Fruit fly (Drosophila melanogaster) whole organism, embryonic: Measurements from ENCODE around the gene fig.
A peak's percentile ranks its signal among the peaks of the same experiment; 100 is the strongest.

Experiments used
- Aef1 ChIP-seq: fragments of 200-800 bp; sonication (Bioruptor generic); IDR thresholded peaks from 3 replicates; pipeline ENCODE4 v1.3.6; 2022; ENCODE audit warnings: missing biosample characterization, missing genetic modification characterization
- Antp ChIP-seq: fragments of 200-800 bp; sonication (Bioruptor generic); optimal IDR thresholded peaks from 3 replicates; lab custom pipeline; 2016; ENCODE audit warnings: missing biosample characterization, missing genetic modification characterization
- CG10274 ChIP-seq: fragments of 200-800 bp; sonication (Bioruptor generic); optimal IDR thresholded peaks from 3 replicates; lab custom pipeline; 2017; ENCODE audit warnings: missing biosample characterization, mild to moderate bottlenecking, missing genetic modification characterization
- CG10366 ChIP-seq: fragments of 200-800 bp; sonication (Bioruptor generic); IDR thresholded peaks from 2 replicates; pipeline ENCODE4 v1.3.6; 2022; ENCODE audit warnings: missing biosample characterization, missing genetic modification characterization
- CG11093 ChIP-seq: fragments of 200-800 bp; sonication (Bioruptor generic); IDR thresholded peaks from 3 replicates; pipeline ENCODE4 v1.3.6; 2022; ENCODE audit warnings: missing biosample characterization, missing genetic modification characterization
- CG11696 ChIP-seq: fragments of 200-800 bp; sonication (Bioruptor generic); IDR thresholded peaks from 2 replicates; pipeline ENCODE4 v1.3.6; 2022; ENCODE audit warnings: missing biosample characterization, missing genetic modification characterization
- CG12071 ChIP-seq: fragments of 200-800 bp; sonication (Bioruptor generic); optimal IDR thresholded peaks from 3 replicates; lab custom pipeline; 2018; ENCODE audit warnings: missing biosample characterization, mild to moderate bottlenecking, missing genetic modification characterization
- CG13775 ChIP-seq: fragments of 200-800 bp; sonication (Bioruptor generic); optimal IDR thresholded peaks from 3 replicates; lab custom pipeline; 2017; ENCODE audit warnings: missing biosample characterization, mild to moderate bottlenecking, missing genetic modification characterization
- CG14667 ChIP-seq: fragments of 200-800 bp; sonication (Bioruptor generic); IDR thresholded peaks from 2 replicates; pipeline ENCODE4 v1.3.6; 2022; ENCODE audit warnings: missing biosample characterization, missing genetic modification characterization
- CG18262 ChIP-seq: fragments of 200-800 bp; optimal IDR thresholded peaks from 3 replicates; lab custom pipeline; 2019; ENCODE audit warnings: missing biosample characterization, mild to moderate bottlenecking, missing genetic modification characterization, moderate library complexity
- CG2199 ChIP-seq: fragments of 200-800 bp; sonication (Bioruptor generic); IDR thresholded peaks from 3 replicates; pipeline ENCODE4 v1.3.6; 2022; ENCODE audit warnings: missing biosample characterization, missing genetic modification characterization
- CG30020 ChIP-seq: fragments of 200-800 bp; optimal IDR thresholded peaks from 2 replicates; lab custom pipeline; 2019; ENCODE audit warnings: missing biosample characterization, mild to moderate bottlenecking, missing genetic modification characterization, moderate library complexity
- CG32532 ChIP-seq: fragments of 200-800 bp; sonication (Bioruptor generic); IDR thresholded peaks from 2 replicates; pipeline ENCODE4 v1.3.6; 2022; ENCODE audit warnings: missing biosample characterization, missing genetic modification characterization
- CG34224 ChIP-seq: fragments of 200-800 bp; sonication (Bioruptor generic); IDR thresholded peaks from 3 replicates; pipeline ENCODE4 v1.3.6; 2022; ENCODE audit warnings: missing biosample characterization, missing genetic modification characterization; ENCODE audit not compliant: partially characterized antibody
- CG3995 ChIP-seq: fragments of 200-800 bp; sonication (Bioruptor generic); optimal IDR thresholded peaks from 3 replicates; lab custom pipeline; 2016; ENCODE audit warnings: missing biosample characterization, missing genetic modification characterization
- CG9215 ChIP-seq: fragments of 200-800 bp; sonication (Bioruptor generic); IDR thresholded peaks from 2 replicates; pipeline ENCODE4 v1.3.6; 2022; ENCODE audit warnings: missing biosample characterization, missing genetic modification characterization
- CG9727 ChIP-seq: fragments of 200-800 bp; sonication (Bioruptor generic); optimal IDR thresholded peaks from 3 replicates; lab custom pipeline; 2017; ENCODE audit warnings: missing biosample characterization, mild to moderate bottlenecking, missing genetic modification characterization
- CG9932 ChIP-seq: fragments of 200-800 bp; sonication (Bioruptor generic); IDR thresholded peaks from 2 replicates; pipeline ENCODE4 v1.3.6; 2022; ENCODE audit warnings: missing biosample characterization, missing genetic modification characterization
- CHES-1-like ChIP-seq: fragments of 200-800 bp; sonication (Bioruptor generic); optimal IDR thresholded peaks from 2 replicates; lab custom pipeline; 2016; ENCODE audit warnings: missing biosample characterization, missing genetic modification characterization
- Ets97D ChIP-seq: fragments of 200-800 bp; sonication (Bioruptor generic); optimal IDR thresholded peaks from 3 replicates; lab custom pipeline; 2016; ENCODE audit warnings: missing biosample characterization, missing genetic modification characterization
- Fer3 ChIP-seq: fragments of 200-800 bp; sonication (Bioruptor generic); optimal IDR thresholded peaks from 2 replicates; lab custom pipeline; 2018; ENCODE audit warnings: missing biosample characterization, mild to moderate bottlenecking, missing genetic modification characterization, moderate library complexity
- H15 ChIP-seq: fragments of 200-800 bp; sonication (Bioruptor generic); IDR thresholded peaks from 3 replicates; pipeline ENCODE4 v1.3.6; 2022; ENCODE audit warnings: missing biosample characterization, missing genetic modification characterization
- H2.0 ChIP-seq: fragments of 200-800 bp; sonication (Bioruptor generic); IDR thresholded peaks from 2 replicates; pipeline ENCODE4 v1.3.6; 2022; ENCODE audit warnings: missing biosample characterization, missing genetic modification characterization
- Hand ChIP-seq: fragments of 200-800 bp; sonication (Bioruptor generic); optimal IDR thresholded peaks from 2 replicates; lab custom pipeline; 2017; ENCODE audit warnings: mild to moderate bottlenecking, missing biosample characterization, missing genetic modification reagents, missing genetic modification characterization
- Hsf ChIP-seq: fragments of 200-800 bp; sonication (Bioruptor generic); optimal IDR thresholded peaks from 3 replicates; lab custom pipeline; 2016; ENCODE audit warnings: missing biosample characterization, missing genetic modification characterization
- Max ChIP-seq: fragments of 200-800 bp; sonication (Bioruptor generic); optimal IDR thresholded peaks from 2 replicates; lab custom pipeline; 2016; ENCODE audit warnings: missing biosample characterization, mild to moderate bottlenecking, missing genetic modification characterization
- Meics ChIP-seq: fragments of 200-800 bp; sonication (Bioruptor generic); optimal IDR thresholded peaks from 2 replicates; lab custom pipeline; 2017; ENCODE audit warnings: missing biosample characterization, mild to moderate bottlenecking, missing genetic modification characterization
- Ravus ChIP-seq: fragments of 200-800 bp; sonication (Bioruptor generic); IDR thresholded peaks from 2 replicates; pipeline ENCODE4 v1.3.6; 2022; ENCODE audit warnings: missing biosample characterization, missing genetic modification characterization
- Sin3A ChIP-seq: fragments of >200 bp; optimal IDR thresholded peaks from 2 replicates; lab custom pipeline; 2018
- Sry-δ ChIP-seq: fragments of 200-800 bp; sonication (Bioruptor generic); optimal IDR thresholded peaks from 2 replicates; lab custom pipeline; 2016; ENCODE audit warnings: missing biosample characterization, missing genetic modification characterization
- Ssrp ChIP-seq: fragments of 200-800 bp; sonication (Bioruptor generic); optimal IDR thresholded peaks from 2 replicates; lab custom pipeline; 2018; ENCODE audit warnings: missing biosample characterization, mild to moderate bottlenecking, missing genetic modification characterization, moderate library complexity
- Stat92E ChIP-seq, 3 experiments: fragments of >200 bp in 2 of 3; fragments of 200-800 bp in 1 of 3; sonication (Bioruptor generic) in 1 of 3; optimal IDR thresholded peaks; 2 replicates each; lab custom pipeline; 2017 to 2019; ENCODE audit warnings: missing biosample characterization in 3 of 3, missing genetic modification characterization in 3 of 3, mild to moderate bottlenecking in 1 of 3, moderate library complexity in 1 of 3
- ac ChIP-seq: fragments of 200-800 bp; sonication (Bioruptor generic); optimal IDR thresholded peaks from 3 replicates; lab custom pipeline; 2017; ENCODE audit warnings: missing biosample characterization, mild to moderate bottlenecking, missing genetic modification characterization
- bbx ChIP-seq: fragments of 200-800 bp; sonication (Bioruptor generic); IDR thresholded peaks from 2 replicates; pipeline ENCODE4 v1.3.6; 2022; ENCODE audit warnings: missing biosample characterization, missing genetic modification characterization; ENCODE audit not compliant: partially characterized antibody
- bowl ChIP-seq: fragments of 200-800 bp; sonication (Bioruptor generic); IDR thresholded peaks from 2 replicates; pipeline ENCODE4 v1.3.6; 2022; ENCODE audit warnings: missing biosample characterization, missing genetic modification characterization
- cato ChIP-seq: fragments of 200-800 bp; sonication (Bioruptor generic); optimal IDR thresholded peaks from 2 replicates; lab custom pipeline; 2016; ENCODE audit warnings: missing biosample characterization, missing genetic modification characterization, borderline replicate concordance
- chinmo ChIP-seq: fragments of 200-800 bp; sonication (Bioruptor generic); IDR thresholded peaks from 4 replicates; pipeline ENCODE4 v1.3.6; 2022; ENCODE audit warnings: missing biosample characterization, missing genetic modification characterization; ENCODE audit not compliant: partially characterized antibody
- chn ChIP-seq: fragments of 200-800 bp; sonication (Bioruptor generic); optimal IDR thresholded peaks from 2 replicates; lab custom pipeline; 2016; ENCODE audit warnings: missing biosample characterization, missing genetic modification characterization
- croc ChIP-seq: fragments of 200-800 bp; sonication (Bioruptor generic); conservative IDR thresholded peaks from 3 replicates; pipeline ENCODE4 v1.3.6; 2022; ENCODE audit warnings: missing biosample characterization, missing genetic modification characterization
- crol ChIP-seq: fragments of 200-800 bp; sonication (Bioruptor generic); IDR thresholded peaks from 2 replicates; pipeline ENCODE4 v1.3.6; 2022; ENCODE audit warnings: missing biosample characterization, missing genetic modification characterization
- dm ChIP-seq: fragments of 200-800 bp; sonication (Bioruptor generic); optimal IDR thresholded peaks from 3 replicates; lab custom pipeline; 2016; ENCODE audit warnings: missing biosample characterization, missing genetic modification characterization
- exex ChIP-seq: fragments of 200-800 bp; sonication (Bioruptor generic); optimal IDR thresholded peaks from 4 replicates; lab custom pipeline; 2018; ENCODE audit warnings: missing biosample characterization, mild to moderate bottlenecking, missing genetic modification characterization, moderate library complexity
- fd96Cb ChIP-seq: fragments of 200-800 bp; sonication (Bioruptor generic); optimal IDR thresholded peaks from 2 replicates; lab custom pipeline; 2018; ENCODE audit warnings: missing biosample characterization, mild to moderate bottlenecking, missing genetic modification characterization, moderate library complexity
- fu2 ChIP-seq: fragments of 200-800 bp; sonication (Bioruptor generic); optimal IDR thresholded peaks from 2 replicates; lab custom pipeline; 2016; ENCODE audit warnings: missing biosample characterization, missing genetic modification characterization
- jigr1 ChIP-seq: fragments of 200-800 bp; sonication (Bioruptor generic); IDR thresholded peaks from 3 replicates; pipeline ENCODE4 v1.3.6; 2022; ENCODE audit warnings: missing biosample characterization, missing genetic modification characterization
- ro ChIP-seq: fragments of 200-800 bp; sonication (Bioruptor generic); IDR thresholded peaks from 2 replicates; pipeline ENCODE4 v1.3.6; 2022; ENCODE audit warnings: missing biosample characterization, missing genetic modification characterization
- row ChIP-seq: fragments of 200-800 bp; sonication (Bioruptor generic); IDR thresholded peaks from 3 replicates; pipeline ENCODE4 v1.3.6; 2022; ENCODE audit warnings: missing biosample characterization, missing genetic modification characterization
- schlank ChIP-seq: fragments of 200-800 bp; sonication (Bioruptor generic); optimal IDR thresholded peaks from 2 replicates; lab custom pipeline; 2018; ENCODE audit warnings: missing biosample characterization, mild to moderate bottlenecking, missing genetic modification characterization
- ttk ChIP-seq: fragments of 200-800 bp; sonication (Bioruptor generic); IDR thresholded peaks from 2 replicates; pipeline ENCODE4 v2.1.2; 2022; ENCODE audit warnings: missing biosample characterization, missing genetic modification characterization
- zen ChIP-seq: fragments of 200-800 bp; sonication (Bioruptor generic); optimal IDR thresholded peaks from 3 replicates; lab custom pipeline; 2018; ENCODE audit warnings: missing biosample characterization, mild to moderate bottlenecking, missing genetic modification characterization, moderate library complexity
- zf30C ChIP-seq: fragments of 200-800 bp; sonication (Bioruptor generic); optimal IDR thresholded peaks from 3 replicates; lab custom pipeline; 2018; ENCODE audit warnings: missing biosample characterization, mild to moderate bottlenecking, missing genetic modification characterization

Gene fig

DNA sequence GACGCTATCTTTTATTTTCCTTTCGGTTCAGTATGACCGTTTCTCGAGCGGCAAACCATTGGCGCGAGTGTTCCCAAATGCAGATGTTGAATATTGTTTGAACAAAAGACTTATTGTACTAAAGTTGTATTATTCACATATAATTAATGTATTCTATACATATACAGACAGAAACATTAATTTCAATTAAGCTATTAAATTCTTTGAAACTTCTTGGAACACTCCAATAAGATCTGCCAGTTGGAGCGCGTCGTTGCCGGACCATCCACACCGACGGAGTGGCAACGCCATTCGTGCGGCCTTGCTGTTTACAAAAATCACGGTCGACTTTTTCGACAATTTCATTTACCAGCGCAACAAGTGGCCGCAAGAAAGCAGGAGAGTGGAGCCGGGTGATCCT is 35.2 kb downstream of the fig start, which contains the start of the genes Wdr24 and IntS11 (continued):
- peak; percentile 60 for TF ChIP-seq exex (tag; lab: Kevin White, UChicago)
- TF ChIP-seq fu2 (GFP tag; lab: Kevin White, UChicago), result peak; percentile 69
- peak; percentile 96 for TF ChIP-seq CG32532 (GFP tag; lab: Robert Waterston, UW)
- TF ChIP-seq Hand (GFP tag; lab: Kevin White, UChicago), result peak; percentile 49
- peak; percentile 58 for TF ChIP-seq Antp (GFP tag; lab: Kevin White, UChicago)
- TF ChIP-seq CG14667 (GFP tag; lab: Robert Waterston, UW), result peak; percentile 94
- peak; percentile 18; the same call in 1 of the 2 replicates for TF ChIP-seq ro (GFP tag; lab: Robert Waterston, UW)
- TF ChIP-seq CG30020 (tag; lab: Kevin White, UChicago), result peak; percentile 45
- TF ChIP-seq Max (GFP tag; lab: Kevin White, UChicago), result peak; percentile 80
- TF ChIP-seq cato, result peak; percentile 38
- peak; percentile 75 for TF ChIP-seq croc
- peak; percentile 92 for TF ChIP-seq H2.0 (GFP tag; lab: Robert Waterston, UW)
- TF ChIP-seq Sry-δ (GFP tag; lab: Kevin White, UChicago), result peak; percentile 52
- TF ChIP-seq bowl (GFP tag; lab: Robert Waterston, UW), result 0 out of 2 replicates have a peak, but pooled peaks have one; percentile 34
- TF ChIP-seq chinmo (GFP tag; lab: Robert Waterston, UW), result 0 out of 4 replicates have a peak, but pooled peaks have one; percentile 57
- TF ChIP-seq Ssrp (tag; lab: Kevin White, UChicago), result peak; percentile 74
- peak; percentile 92 for TF ChIP-seq jigr1 (GFP tag; lab: Robert Waterston, UW)
- peak; percentile 87 for TF ChIP-seq Hsf (GFP tag; lab: Kevin White, UChicago)
- no peak for TF ChIP-seq CG11696 (GFP tag; lab: Robert Waterston, UW)
- peak; percentile 93 for TF ChIP-seq CG9215 (GFP tag; lab: Robert Waterston, UW)
- TF ChIP-seq schlank (tag; lab: Kevin White, UChicago), result peak; percentile 63
- TF ChIP-seq ttk (GFP tag; lab: Robert Waterston, UW), result peak; percentile 94
- peak; percentile 70; the same call in 2 of the 3 replicates for TF ChIP-seq CG2199 (GFP tag; lab: Robert Waterston, UW)
- TF ChIP-seq CG18262, result peak; percentile 67
- no peak for TF ChIP-seq bbx (GFP tag; lab: Robert Waterston, UW)
- TF ChIP-seq chn (GFP tag; lab: Kevin White, UChicago), result peak; percentile 83
- peak; percentile 56 for TF ChIP-seq CG9727
- TF ChIP-seq fd96Cb, result peak; percentile 75
- TF ChIP-seq Stat92E (GFP tag; optimal IDR thresholded peaks at IDR 0.05; lab: Kevin White, UChicago), result peak in 1 of 3 experiments; percentile 33
- peak; percentile 94 for TF ChIP-seq CG10366 (GFP tag; lab: Robert Waterston, UW)
- TF ChIP-seq row, result peak; percentile 98
- TF ChIP-seq CG10274, result peak; percentile 23
- peak; percentile 92 for TF ChIP-seq Fer3 (tag; lab: Kevin White, UChicago)
- TF ChIP-seq H15 (GFP tag; lab: Robert Waterston, UW), result peak; percentile 88
- peak; percentile 96 for TF ChIP-seq Aef1 (GFP tag; lab: Robert Waterston, UW)
- peak; percentile 90 for TF ChIP-seq CG11093 (GFP tag; lab: Robert Waterston, UW)
- no peak for TF ChIP-seq ac (GFP tag; lab: Kevin White, UChicago)
- peak; percentile 86 for TF ChIP-seq CG3995 (GFP tag; lab: Kevin White, UChicago)
- no peak for TF ChIP-seq zf30C (GFP tag; lab: Kevin White, UChicago)
- TF ChIP-seq CHES-1-like (GFP tag; lab: Kevin White, UChicago), result peak; percentile 72
- TF ChIP-seq CG34224 (GFP tag; lab: Robert Waterston, UW), result peak; percentile 31; the same call in 1 of the 3 replicates
- peak; percentile 93 for TF ChIP-seq Sin3A (lab: Kevin White, UChicago)
- TF ChIP-seq CG9932 (GFP tag; lab: Robert Waterston, UW), result peak; percentile 97
- peak; percentile 74 for TF ChIP-seq dm (GFP tag; lab: Kevin White, UChicago)
- TF ChIP-seq Meics (GFP tag; lab: Kevin White, UChicago), result peak; percentile 82
- TF ChIP-seq Ets97D, result peak; percentile 67
- TF ChIP-seq Ravus, result peak; percentile 68
- peak; percentile 59 for TF ChIP-seq zen (tag; lab: Kevin White, UChicago)
- peak; percentile 27 for TF ChIP-seq CG12071 (GFP tag; lab: Kevin White, UChicago)
- TF ChIP-seq crol (GFP tag; lab: Robert Waterston, UW), result no peak
- TF ChIP-seq CG13775 (GFP tag; lab: Kevin White, UChicago), result peak; percentile 73
